Worm (Caenorhabditis elegans): ENCODE results near the gene T24D5.4.

Gene T24D5.4

DNA sequence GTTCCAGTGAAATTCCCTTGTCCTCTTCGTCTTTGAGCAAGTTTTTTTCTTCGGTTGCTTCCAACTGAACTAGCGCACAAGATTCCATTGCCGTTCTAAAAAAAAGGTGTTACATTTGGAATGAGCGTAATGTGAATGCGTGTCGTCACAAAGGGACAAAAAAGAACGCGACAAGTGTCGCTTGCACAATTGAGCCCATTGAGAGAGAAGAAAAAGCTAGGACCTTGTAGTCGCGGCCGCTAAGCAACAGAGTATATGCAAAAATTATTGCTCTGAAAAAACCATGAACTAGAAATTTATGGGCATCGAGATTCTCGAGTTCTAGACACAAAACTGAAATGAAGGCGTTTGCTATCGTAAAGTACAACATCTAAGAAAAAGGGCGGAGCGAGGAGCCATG is 10.6 kb upstream of the T24D5.4 start, which contains the start of gene T24D5.2:
TSS of gene T24D5.2 (minus strand) at position 101 of the 400 bp plus-strand sequence.
- TF ChIP-seq bed-2 (GFP tag; IDR thresholded peaks at IDR 0.05) (no peak), lin-26 (GFP tag; IDR thresholded peaks at IDR 0.05) (no peak)

DNA sequence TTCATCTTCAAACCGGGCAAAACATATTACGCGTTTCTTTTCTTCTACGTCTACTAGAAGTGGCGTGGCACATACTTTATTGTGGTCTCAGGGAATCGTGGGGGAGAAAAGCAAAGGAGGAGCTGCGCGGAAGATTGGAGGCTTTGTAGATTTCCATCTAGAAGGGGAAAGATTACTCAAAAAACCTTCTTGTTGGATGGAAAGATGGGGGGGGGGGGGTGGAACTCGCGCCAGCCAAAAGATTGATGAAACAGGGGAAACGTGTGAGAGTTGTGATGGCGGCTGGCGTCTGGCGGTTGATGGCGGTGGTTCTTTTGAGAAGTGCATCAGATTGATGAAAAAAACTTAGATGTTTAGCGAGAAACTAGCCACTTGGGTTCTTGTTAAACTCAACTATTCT is 7.5 kb upstream of the T24D5.4 start:
- TF ChIP-seq attf-6 (GFP tag; IDR thresholded peaks at IDR 0.05) = no peak
- no peak for TF ChIP-seq ceh-100 (GFP tag; IDR thresholded peaks at IDR 0.05)
- no peak for TF ChIP-seq pbrm-1 (GFP tag; IDR thresholded peaks at IDR 0.05)
- TF ChIP-seq tlf-1 (GFP tag; optimal IDR thresholded peaks at IDR 0.05) = no peak
- no peak for TF ChIP-seq ceh-40 (GFP tag; IDR thresholded peaks at IDR 0.05)
- no peak for TF ChIP-seq pha-4 (tag; optimal IDR thresholded peaks at IDR 0.05)
- TF ChIP-seq lir-1 (GFP tag; conservative IDR thresholded peaks at IDR 0.05) = no peak
- no peak for TF ChIP-seq repo-1 (tag; optimal IDR thresholded peaks at IDR 0.05)
- TF ChIP-seq mcd-1 (GFP tag; IDR thresholded peaks at IDR 0.05) = no peak
- no peak for TF ChIP-seq F49E8.2 (tag; optimal IDR thresholded peaks at IDR 0.05; ENCODE audit: insufficient read depth)
- TF ChIP-seq dox-1 (GFP tag; IDR thresholded peaks at IDR 0.05) = no peak
- TF ChIP-seq nfya-2 (GFP tag; IDR thresholded peaks at IDR 0.05) = no peak
- TF ChIP-seq rec-8 (tag; optimal IDR thresholded peaks at IDR 0.05) = no peak
- TF ChIP-seq C06A6.2 (GFP tag; conservative IDR thresholded peaks at IDR 0.05) = no peak
- TF ChIP-seq ceh-79 (tag; optimal IDR thresholded peaks at IDR 0.05) = no peak
- no peak for TF ChIP-seq ama-1 (optimal IDR thresholded peaks at IDR 0.05)
- TF ChIP-seq ama-1 (GFP tag; optimal IDR thresholded peaks at IDR 0.05) = no peak
- no peak for TF ChIP-seq let-607 (tag; optimal IDR thresholded peaks at IDR 0.05)
- no peak for TF ChIP-seq ztf-26 (tag; optimal IDR thresholded peaks at IDR 0.05)
- no peak for TF ChIP-seq atf-7 (tag; optimal IDR thresholded peaks at IDR 0.05)
- TF ChIP-seq K11D2.4 (GFP tag; IDR thresholded peaks at IDR 0.05) = no peak

DNA sequence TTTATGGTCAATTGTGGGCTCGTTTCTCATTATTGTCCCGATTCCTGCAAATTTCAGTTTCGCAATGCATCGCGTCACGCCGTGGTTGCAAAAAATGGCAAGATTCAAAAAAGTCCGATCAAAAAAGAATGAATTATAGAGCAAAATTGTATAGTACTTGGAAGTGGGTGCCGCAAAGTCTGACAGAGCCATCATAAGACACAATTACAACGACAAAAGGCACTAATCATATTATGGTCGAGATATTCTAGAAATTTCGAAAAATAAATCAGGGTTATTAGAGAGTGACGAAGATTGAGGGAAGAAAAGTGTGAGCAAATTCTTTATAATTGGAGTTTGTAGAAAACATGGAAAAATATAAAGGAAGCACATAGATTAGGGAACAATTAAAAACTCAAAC is 1.8 kb upstream of the T24D5.4 start:
- no peak for TF ChIP-seq atf-7 (tag; optimal IDR thresholded peaks at IDR 0.05)
- no peak for TF ChIP-seq D2030.7 (GFP tag; IDR thresholded peaks at IDR 0.05)
- no peak for TF ChIP-seq F33H1.4 (GFP tag; IDR thresholded peaks at IDR 0.05)
- TF ChIP-seq C17E4.6 (GFP tag; IDR thresholded peaks at IDR 0.05) = no peak
- no peak for TF ChIP-seq hlh-26 (GFP tag; conservative IDR thresholded peaks at IDR 0.05)
- TF ChIP-seq madf-8 (GFP tag; conservative IDR thresholded peaks at IDR 0.05) = no peak
- TF ChIP-seq B0261.1 (tag; optimal IDR thresholded peaks at IDR 0.05) = no peak
- TF ChIP-seq hmg-20 (GFP tag; IDR thresholded peaks at IDR 0.05) = no peak
- no peak for TF ChIP-seq rec-8 (tag; optimal IDR thresholded peaks at IDR 0.05)
- TF ChIP-seq F52B5.7 (tag; optimal IDR thresholded peaks at IDR 0.05) = no peak
- no peak for TF ChIP-seq ceh-100 (GFP tag; IDR thresholded peaks at IDR 0.05)
- no peak for TF ChIP-seq snpc-1.3 (tag; optimal IDR thresholded peaks at IDR 0.05; ENCODE audit: insufficient read depth)

DNA sequence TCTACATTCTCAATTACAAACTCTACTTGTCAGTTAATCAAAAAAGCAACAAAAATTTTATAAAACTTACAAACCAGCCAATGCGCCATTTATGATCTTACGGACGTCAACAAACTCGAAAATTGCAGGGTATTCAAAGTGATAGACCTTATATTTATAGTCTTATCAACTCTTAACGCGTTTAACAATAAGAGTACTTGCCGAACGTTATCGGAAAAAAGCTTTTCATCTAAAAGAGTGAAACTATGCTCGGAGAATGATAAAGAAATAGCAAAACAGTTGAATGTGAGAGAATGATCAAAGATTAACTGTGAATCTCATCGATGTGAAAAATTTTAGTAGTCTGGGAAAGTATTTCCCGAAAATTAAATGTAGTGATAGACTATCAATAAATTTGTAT is 1.0 kb upstream of the T24D5.4 start:
- no peak for TF ChIP-seq lin-54 (GFP tag; optimal IDR thresholded peaks at IDR 0.05)
- TF ChIP-seq nhr-80 (tag; optimal IDR thresholded peaks at IDR 0.05) = peak; percentile 74
- no peak for TF ChIP-seq nhr-120 (GFP tag; IDR thresholded peaks at IDR 0.05)
- no peak for TF ChIP-seq chd-7 (tag; optimal IDR thresholded peaks at IDR 0.05)
